Worm (Caenorhabditis elegans): ENCODE data around the gene srz-6.

DNA sequence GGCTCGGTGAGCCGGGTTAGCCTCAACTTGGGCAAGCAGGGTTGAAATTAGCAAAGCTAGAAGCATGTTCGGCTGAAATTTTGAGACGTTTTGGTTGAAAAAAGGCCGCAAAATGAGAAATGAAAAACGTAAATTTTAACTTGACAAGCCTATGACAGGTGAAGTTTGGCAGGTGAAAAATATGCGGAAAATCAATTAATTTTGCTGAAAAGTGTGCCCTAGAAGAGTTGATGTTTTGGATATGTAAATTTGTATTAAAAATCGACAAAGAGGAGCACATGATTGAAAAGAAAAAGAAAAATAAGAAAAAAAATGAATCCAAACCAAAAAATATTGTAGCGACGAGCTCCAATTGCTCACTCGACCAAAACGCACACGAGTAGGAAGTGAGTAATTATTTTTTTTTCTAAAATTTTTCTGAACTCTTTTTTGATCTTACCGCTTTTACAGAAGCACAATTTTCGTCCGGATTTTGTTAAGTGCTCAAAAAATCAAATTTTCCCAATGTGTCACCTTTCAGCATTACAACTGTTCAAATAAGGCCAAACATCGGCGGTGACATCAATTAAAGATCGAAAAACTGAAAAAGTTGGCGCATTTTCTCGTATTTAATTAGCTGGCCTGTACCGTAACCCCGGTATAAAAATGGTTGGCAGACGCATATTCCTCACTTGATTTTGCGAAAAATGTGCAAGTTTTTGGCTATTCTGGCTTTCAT lies 20.7 kb upstream of the srz-6 start, which contains the start of the genes F15A4.5 and phat-8:
- no peak for TF ChIP-seq him-1 (tag; optimal IDR thresholded peaks at IDR 0.05)
- no peak for TF ChIP-seq W03F9.2 (tag; optimal IDR thresholded peaks at IDR 0.05)
- no peak for TF ChIP-seq dao-5 (tag; optimal IDR thresholded peaks at IDR 0.05)
